Fruit fly (Drosophila melanogaster) Kc167 (cell line): Measurements from ENCODE around the gene msi.

Experiments used
- Myc ChIP-seq: fragments of >200 bp; optimal IDR thresholded peaks from 2 replicates; lab custom pipeline; 2017; ENCODE audit warnings: missing external identifiers
- Sin3A ChIP-seq: fragments of >200 bp; optimal IDR thresholded peaks from 2 replicates; lab custom pipeline; 2018; ENCODE audit warnings: missing external identifiers
- h ChIP-seq: fragments of >200 bp; optimal IDR thresholded peaks from 3 replicates; lab custom pipeline; 2018; ENCODE audit warnings: missing external identifiers
- insv ChIP-seq: fragments of >200 bp; optimal IDR thresholded peaks from 3 replicates; lab custom pipeline; 2018; ENCODE audit warnings: missing external identifiers
- psq ChIP-seq: fragments of >200 bp; optimal IDR thresholded peaks from 2 replicates; lab custom pipeline; 2017; ENCODE audit warnings: missing external identifiers
- ttk ChIP-seq: sonication (Bioruptor generic); optimal IDR thresholded peaks from 2 replicates; lab custom pipeline; 2017; ENCODE audit warnings: missing external identifiers

DNA sequence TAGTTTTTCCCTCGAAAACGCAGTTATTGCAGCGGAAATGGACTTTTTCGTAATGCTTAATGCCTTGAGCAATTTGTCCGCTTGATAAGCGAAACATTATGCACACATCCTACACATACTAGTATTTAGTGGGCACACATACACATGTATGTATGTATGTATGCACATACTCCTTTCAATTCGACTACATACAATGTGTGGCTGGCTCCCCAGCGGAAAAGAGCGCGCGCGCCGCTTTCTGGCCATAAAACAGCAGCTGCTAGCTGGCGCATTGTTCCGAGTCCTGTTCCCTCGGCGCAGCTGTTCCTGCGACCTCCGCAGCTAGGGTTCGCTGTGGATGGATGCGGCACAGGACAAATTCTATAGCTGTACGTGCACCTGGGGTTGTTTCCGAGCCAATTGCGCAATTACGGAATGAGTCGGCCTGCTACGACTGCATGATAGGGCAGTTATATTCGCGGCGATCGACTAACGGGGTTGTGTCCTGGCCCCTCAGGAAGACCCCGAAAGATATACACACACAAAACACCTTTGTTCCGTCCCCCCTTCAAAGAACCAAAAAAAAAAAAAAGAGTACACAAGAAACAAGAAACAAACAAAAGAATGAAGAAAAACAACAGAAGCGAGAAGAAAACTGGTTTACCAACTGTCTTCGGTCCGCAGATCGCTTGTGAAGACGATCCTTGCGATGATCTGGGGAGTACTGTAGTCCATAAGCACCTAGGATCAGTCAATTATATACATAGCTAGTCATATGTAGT lies 80.5 kb downstream of the msi start:
- TF ChIP-seq Sin3A (lab: Kevin White, UChicago) = no peak
- TF ChIP-seq Myc (lab: Kevin White, UChicago) = no peak
- no peak for TF ChIP-seq psq (lab: Kevin White, UChicago)
- TF ChIP-seq h (lab: Kevin White, UChicago) = no peak
- no peak for TF ChIP-seq insv (lab: Kevin White, UChicago)
- no peak for TF ChIP-seq ttk (lab: Kevin White, UChicago)
